Fruit fly (Drosophila melanogaster) whole organism: ENCODE data around the gene CG17378.

Experiments
- CG8478 ChIP-seq: fragments of >200 bp; optimal IDR thresholded peaks from 2 replicates; lab custom pipeline; 2018; ENCODE audit warnings: inconsistent platforms
- Dll ChIP-seq: fragments of >200 bp; optimal IDR thresholded peaks from 2 replicates; lab custom pipeline; 2017
- psq ChIP-seq: fragments of >200 bp; optimal IDR thresholded peaks from 2 replicates; lab custom pipeline; 2017

DNA sequence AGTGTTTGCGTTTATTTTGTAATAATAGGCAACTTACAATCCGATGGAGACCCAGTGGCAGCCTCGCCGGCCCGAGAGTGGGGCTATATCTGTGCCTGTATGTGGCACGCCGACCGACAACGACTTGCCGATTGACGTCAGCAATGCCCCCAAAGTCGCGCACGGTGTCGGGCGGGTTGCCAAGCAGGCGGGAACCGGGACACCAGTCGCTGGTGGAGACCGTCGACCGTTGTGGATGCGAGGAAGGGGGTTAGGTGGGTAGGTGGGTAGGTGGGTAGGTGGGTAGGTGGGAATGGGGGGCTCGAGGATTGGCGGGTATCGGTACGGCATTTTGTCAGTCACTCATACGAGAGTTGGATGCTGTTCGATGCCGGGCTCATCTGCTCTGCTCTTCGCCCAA, 22.8 kb upstream of the CG17378 start:
- TF ChIP-seq psq (no peak), Dll (no peak), CG8478 (no peak)
